Worm (Caenorhabditis elegans): ENCODE measurements around the gene cdk-4.

- TF ChIP-seq hlh-1 (tag; optimal IDR thresholded peaks at IDR 0.05) (no peak), unc-62 (GFP tag; optimal IDR thresholded peaks at IDR 0.05) (no peak), nhr-76 (tag; optimal IDR thresholded peaks at IDR 0.05) (no peak), nhr-237 (tag; optimal IDR thresholded peaks at IDR 0.05) (no peak), nhr-12 (tag; optimal IDR thresholded peaks at IDR 0.05) (no peak), pha-4 (tag; optimal IDR thresholded peaks at IDR 0.05) (no peak), nhr-28 (tag; optimal IDR thresholded peaks at IDR 0.05) (no peak)
These were observed 37.0 kb downstream of the cdk-4 start, which contains the start of gene srd-50 for ce11 chrX:13481704-13482103.
